Fruit fly (Drosophila melanogaster) Kc167 (cell line): ENCODE results near the gene CG14570.

Source experiments
- Myc ChIP-seq: fragments of >200 bp; optimal IDR thresholded peaks from 2 replicates; lab custom pipeline; 2017; ENCODE audit warnings: missing external identifiers
- insv ChIP-seq: fragments of >200 bp; optimal IDR thresholded peaks from 3 replicates; lab custom pipeline; 2018; ENCODE audit warnings: missing external identifiers
- psq ChIP-seq: fragments of >200 bp; optimal IDR thresholded peaks from 2 replicates; lab custom pipeline; 2017; ENCODE audit warnings: missing external identifiers
- ttk ChIP-seq: sonication (Bioruptor generic); optimal IDR thresholded peaks from 2 replicates; lab custom pipeline; 2017; ENCODE audit warnings: missing external identifiers

DNA sequence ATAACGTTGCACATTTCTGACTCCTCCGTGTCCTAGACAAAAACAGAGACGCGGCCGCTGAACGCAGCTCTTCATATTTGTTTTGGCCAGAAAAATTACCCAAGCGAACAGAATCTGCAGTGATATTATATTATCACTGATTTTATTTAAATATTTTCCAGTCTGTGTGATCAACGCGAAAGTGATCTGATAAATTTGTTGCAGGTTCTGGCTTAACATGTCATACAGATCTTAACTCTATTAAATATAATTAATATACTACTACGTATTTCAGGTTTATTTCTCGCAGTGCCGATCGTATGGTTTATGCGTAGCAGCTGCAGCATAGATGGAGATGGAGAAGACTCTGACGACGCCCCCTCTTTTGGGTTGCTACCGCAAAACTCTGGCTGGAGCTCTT, 9.4 kb downstream of the CG14570 start:
- TF ChIP-seq insv (lab: Kevin White, UChicago) (no peak), Myc (lab: Kevin White, UChicago) (no peak), psq (lab: Kevin White, UChicago) (no peak), ttk (no peak)
